Fruit fly (Drosophila melanogaster): Measurements from ENCODE around the gene ND-B14.5B.
A peak's percentile ranks its signal among the peaks of the same experiment; 100 is the strongest.

The ND-B14.5B gene

DNA sequence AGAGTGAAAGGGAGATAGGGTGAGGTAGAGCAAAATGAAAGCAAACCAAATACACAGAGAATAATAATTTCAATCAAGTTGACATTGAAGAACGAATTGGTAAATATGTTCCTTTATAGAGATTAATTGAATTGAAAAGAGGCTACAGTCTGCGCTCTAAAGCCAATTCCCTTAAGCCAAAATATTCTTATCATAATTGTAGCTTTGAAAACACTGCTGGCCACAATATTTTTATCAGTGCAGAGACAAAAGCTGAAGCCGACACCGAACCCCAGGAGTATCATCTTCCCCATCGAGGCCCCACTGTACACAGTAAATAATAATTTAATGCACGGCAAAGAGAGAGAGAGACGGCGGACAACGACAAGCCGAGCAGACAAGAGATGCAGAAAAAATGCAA lies 39.8 kb downstream of the ND-B14.5B start (continued):
- TF ChIP-seq Gug (GFP tag; IDR thresholded peaks at IDR 0.05) (peak; percentile 55; the same call in 3 of the 4 replicates), fd96Cb (tag; optimal IDR thresholded peaks at IDR 0.05) (peak; percentile 15), CG9932 (GFP tag; IDR thresholded peaks at IDR 0.05) (peak; percentile 22; the same call in 1 of the 2 replicates), Med (GFP tag) (peak; percentile 89), tin (GFP tag; optimal IDR thresholded peaks at IDR 0.05) (peak; percentile 16), wek (GFP tag; optimal IDR thresholded peaks at IDR 0.05) (no peak), gce (GFP tag; IDR thresholded peaks at IDR 0.05) (0 out of 3 replicates have a peak, but pooled peaks have one; percentile 24), CG11504 (tag; optimal IDR thresholded peaks at IDR 0.05) (peak; percentile 50), gt (GFP tag; IDR thresholded peaks at IDR 0.05) (0 out of 2 replicates have a peak, but pooled peaks have one; percentile 10), CG10267 (tag; optimal IDR thresholded peaks at IDR 0.05) (peak; percentile 7), her (GFP tag; optimal IDR thresholded peaks at IDR 0.05) (no peak), esg (GFP tag; conservative IDR thresholded peaks at IDR 0.05) (0 out of 2 replicates have a peak, but pooled peaks have one; percentile 13), sens (GFP tag) (peak; percentile 91), B-H2 (GFP tag; optimal IDR thresholded peaks at IDR 0.05) (no peak), CG17912 (GFP tag; optimal IDR thresholded peaks at IDR 0.05) (no peak), Fer2 (tag; optimal IDR thresholded peaks at IDR 0.05) (no peak), CG13894 (tag; optimal IDR thresholded peaks at IDR 0.05) (no peak), CG14441 (GFP tag; IDR thresholded peaks at IDR 0.05) (peak; percentile 50)

DNA sequence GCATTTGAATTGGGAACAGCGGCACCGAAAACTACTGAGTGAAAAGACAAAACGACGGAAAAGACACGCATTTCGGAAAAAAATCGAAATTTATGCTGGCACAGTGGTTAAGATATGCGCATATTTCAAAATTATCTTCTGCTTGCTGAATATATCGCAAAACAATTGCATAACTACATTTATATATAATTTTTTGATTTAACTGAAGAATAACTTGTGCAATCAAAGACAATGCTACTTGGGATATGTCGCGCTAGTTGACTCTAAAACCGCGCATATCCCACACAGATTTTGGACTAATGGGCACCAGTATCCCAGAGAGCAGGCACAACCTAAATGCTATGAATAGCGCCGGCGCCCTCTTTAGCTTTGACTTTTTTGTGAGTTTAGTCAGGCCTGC lies 44.8 kb downstream of the ND-B14.5B start:
- TF ChIP-seq CG17359 (tag; optimal IDR thresholded peaks at IDR 0.05) (peak; percentile 61), CG31441 (GFP tag; IDR thresholded peaks at IDR 0.05) (peak; percentile 52), salm (tag; optimal IDR thresholded peaks at IDR 0.05) (no peak), knrl (GFP tag; IDR thresholded peaks at IDR 0.05; ENCODE audit: partially characterized antibody) (no peak), CG9932 (GFP tag; IDR thresholded peaks at IDR 0.05) (0 out of 2 replicates have a peak, but pooled peaks have one; percentile 8), CG10209 (GFP tag; optimal IDR thresholded peaks at IDR 0.05) (no peak), Rx (GFP tag; IDR thresholded peaks at IDR 0.05) (peak; percentile 13; the same call in 1 of the 2 replicates), Lim3 (GFP tag; IDR thresholded peaks at IDR 0.05) (0 out of 2 replicates have a peak, but pooled peaks have one; percentile 20), Awh (GFP tag; IDR thresholded peaks at IDR 0.05) (peak; percentile 66; the same call in 1 of the 2 replicates), wdn (GFP tag; IDR thresholded peaks at IDR 0.05) (no peak), wek (GFP tag; optimal IDR thresholded peaks at IDR 0.05) (no peak), dpn (GFP tag; optimal IDR thresholded peaks at IDR 0.05) (peak; percentile 8 to 26), CG16863 (GFP tag; optimal IDR thresholded peaks at IDR 0.05) (peak; percentile 51), ewg (GFP tag; optimal IDR thresholded peaks at IDR 0.05) (peak; percentile 47), dysf (GFP tag; IDR thresholded peaks at IDR 0.05) (peak; percentile 71), CG9817 (tag; optimal IDR thresholded peaks at IDR 0.05) (peak; percentile 17), Hr78 (GFP tag; optimal IDR thresholded peaks at IDR 0.05) (peak in 1 of 2 experiments; percentile 5), CG15269 (tag; optimal IDR thresholded peaks at IDR 0.05) (peak; percentile 42), CG42726 (GFP tag; IDR thresholded peaks at IDR 0.05; ENCODE audit: partially characterized antibody) (no peak), Mrtf (GFP tag; IDR thresholded peaks at IDR 0.05) (0 out of 3 replicates have a peak, but pooled peaks have one; percentile 53), Doc2 (GFP tag; IDR thresholded peaks at IDR 0.05) (0 out of 2 replicates have a peak, but pooled peaks have one; percentile 20), CG7357 (GFP tag; IDR thresholded peaks at IDR 0.05) (peak; percentile 40; the same call in 1 of the 3 replicates), CG6272 (GFP tag; IDR thresholded peaks at IDR 0.05) (peak; percentile 31; the same call in 1 of the 2 replicates), ttk (GFP tag; IDR thresholded peaks at IDR 0.05) (peak; percentile 63), CG8089 (GFP tag; optimal IDR thresholded peaks at IDR 0.05) (peak; percentile 2), CG10979 (tag; optimal IDR thresholded peaks at IDR 0.05) (peak; percentile 32), PHDP (tag; optimal IDR thresholded peaks at IDR 0.05) (peak; percentile 28), Oli (tag; optimal IDR thresholded peaks at IDR 0.05) (peak; percentile 45), CG15011 (GFP tag; optimal IDR thresholded peaks at IDR 0.05) (no peak), CG3726 (GFP tag; IDR thresholded peaks at IDR 0.05) (0 out of 3 replicates have a peak, but pooled peaks have one; percentile 27), Blimp-1 (GFP tag; optimal IDR thresholded peaks at IDR 0.05) (peak; percentile 52), vnd (GFP tag; IDR thresholded peaks at IDR 0.05; ENCODE audit: partially characterized antibody) (no peak), gem (tag; optimal IDR thresholded peaks at IDR 0.05) (peak; percentile 66)

Data from whole organism, embryonic.